Fruit fly (Drosophila melanogaster) whole organism, embryonic: ENCODE results near the gene CG43249.

Source experiments
- Ada2b ChIP-seq: fragments of 200-800 bp; sonication (Bioruptor generic); IDR thresholded peaks from 2 replicates; pipeline ENCODE4 v1.3.6; 2022; ENCODE audit warnings: missing biosample characterization, missing genetic modification characterization
- Antp ChIP-seq: fragments of 200-800 bp; sonication (Bioruptor generic); optimal IDR thresholded peaks from 3 replicates; lab custom pipeline; 2016; ENCODE audit warnings: missing biosample characterization, missing genetic modification characterization
- B-H2 ChIP-seq: fragments of 200-800 bp; sonication (Bioruptor generic); optimal IDR thresholded peaks from 2 replicates; lab custom pipeline; 2018; ENCODE audit warnings: missing biosample characterization, mild to moderate bottlenecking, missing genetic modification characterization
- CG12155 ChIP-seq: fragments of 200-800 bp; sonication (Bioruptor generic); optimal IDR thresholded peaks from 3 replicates; lab custom pipeline; 2016; ENCODE audit warnings: missing biosample characterization, missing genetic modification characterization
- CG12744 ChIP-seq: fragments of 200-800 bp; sonication (Bioruptor generic); optimal IDR thresholded peaks from 2 replicates; lab custom pipeline; 2016; ENCODE audit warnings: missing biosample characterization, missing genetic modification characterization
- CG13296 ChIP-seq: fragments of 200-800 bp; sonication (Bioruptor generic); optimal IDR thresholded peaks from 3 replicates; lab custom pipeline; 2018; ENCODE audit warnings: missing biosample characterization, mild to moderate bottlenecking, missing genetic modification characterization
- CG13775 ChIP-seq: fragments of 200-800 bp; sonication (Bioruptor generic); optimal IDR thresholded peaks from 3 replicates; lab custom pipeline; 2017; ENCODE audit warnings: missing biosample characterization, mild to moderate bottlenecking, missing genetic modification characterization
- CG14667 ChIP-seq: fragments of 200-800 bp; sonication (Bioruptor generic); IDR thresholded peaks from 2 replicates; pipeline ENCODE4 v1.3.6; 2022; ENCODE audit warnings: missing biosample characterization, missing genetic modification characterization
- CG1603 ChIP-seq: fragments of 200-800 bp; sonication (Bioruptor generic); optimal IDR thresholded peaks from 2 replicates; lab custom pipeline; 2019; ENCODE audit warnings: missing biosample characterization, mild to moderate bottlenecking, missing genetic modification characterization, moderate library complexity
- CG17912 ChIP-seq: fragments of 200-800 bp; sonication (Bioruptor generic); optimal IDR thresholded peaks from 2 replicates; lab custom pipeline; 2018; ENCODE audit warnings: missing biosample characterization, mild to moderate bottlenecking, missing genetic modification characterization
- CG18476 ChIP-seq: fragments of 200-800 bp; sonication (Bioruptor generic); optimal IDR thresholded peaks from 2 replicates; lab custom pipeline; 2016; ENCODE audit warnings: missing biosample characterization, mild to moderate bottlenecking, missing genetic modification characterization
- CG30020 ChIP-seq: fragments of 200-800 bp; optimal IDR thresholded peaks from 2 replicates; lab custom pipeline; 2019; ENCODE audit warnings: missing biosample characterization, mild to moderate bottlenecking, missing genetic modification characterization, moderate library complexity
- CG30431 ChIP-seq: fragments of 200-800 bp; sonication (Bioruptor generic); optimal IDR thresholded peaks from 2 replicates; lab custom pipeline; 2017; ENCODE audit warnings: missing biosample characterization, missing genetic modification characterization
- CG31224 ChIP-seq: fragments of 200-800 bp; sonication (Bioruptor generic); IDR thresholded peaks from 2 replicates; pipeline ENCODE4 v1.3.6; 2022; ENCODE audit warnings: missing biosample characterization, missing genetic modification characterization
- CG3281 ChIP-seq: fragments of 200-800 bp; sonication (Bioruptor generic); optimal IDR thresholded peaks from 3 replicates; lab custom pipeline; 2017; ENCODE audit warnings: missing biosample characterization, mild to moderate bottlenecking, missing genetic modification characterization
- CG34422 ChIP-seq: fragments of 200-800 bp; sonication (Bioruptor generic); IDR thresholded peaks from 3 replicates; pipeline ENCODE4 v1.3.6; 2022; ENCODE audit warnings: missing biosample characterization, missing genetic modification characterization
- CG4730 ChIP-seq: fragments of 200-800 bp; sonication (Bioruptor generic); IDR thresholded peaks from 2 replicates; pipeline ENCODE4 v1.3.6; 2022; ENCODE audit warnings: missing biosample characterization, missing genetic modification characterization
- CG5180 ChIP-seq: fragments of 200-800 bp; sonication (Bioruptor generic); optimal IDR thresholded peaks from 3 replicates; lab custom pipeline; 2017; ENCODE audit warnings: missing biosample characterization, missing genetic modification characterization, mild to moderate bottlenecking, moderate library complexity, missing genetic modification reagents
- CG6689 ChIP-seq: fragments of 200-800 bp; sonication (Bioruptor generic); IDR thresholded peaks from 2 replicates; pipeline ENCODE4 v1.3.6; 2022; ENCODE audit warnings: missing biosample characterization, missing genetic modification characterization
- CG7556 ChIP-seq: fragments of 200-800 bp; sonication (Bioruptor generic); optimal IDR thresholded peaks from 2 replicates; lab custom pipeline; 2017; ENCODE audit warnings: missing biosample characterization, mild to moderate bottlenecking, missing genetic modification characterization
- CG9932 ChIP-seq: fragments of 200-800 bp; sonication (Bioruptor generic); IDR thresholded peaks from 2 replicates; pipeline ENCODE4 v1.3.6; 2022; ENCODE audit warnings: missing biosample characterization, missing genetic modification characterization
- CkIIα-i1 ChIP-seq: fragments of 200-800 bp; sonication (Bioruptor generic); IDR thresholded peaks from 2 replicates; pipeline ENCODE4 v1.3.6; 2022; ENCODE audit warnings: missing biosample characterization, missing genetic modification characterization
- Dad ChIP-seq: fragments of 200-800 bp; sonication (Bioruptor generic); optimal IDR thresholded peaks from 3 replicates; lab custom pipeline; 2016; ENCODE audit warnings: missing biosample characterization, missing genetic modification characterization
- Dfd ChIP-seq, 2 experiments: fragments of >200 bp; optimal IDR thresholded peaks; 2 replicates each; lab custom pipeline; 2017; ENCODE audit warnings: missing biosample characterization in 2 of 2, missing genetic modification characterization in 2 of 2
- Ets65A ChIP-seq: fragments of 200-800 bp; sonication (Bioruptor generic); peaks from one replicate; lab custom pipeline; 2016; ENCODE audit warnings: missing biosample characterization, missing genetic modification characterization
- Hr51 ChIP-seq, 2 experiments: fragments of 200-800 bp; sonication (Bioruptor generic); optimal IDR thresholded peaks; 2 replicates in 1 of 2; 3 replicates in 1 of 2; lab custom pipeline; 2016 to 2018; ENCODE audit warnings: missing biosample characterization in 2 of 2, missing genetic modification characterization in 2 of 2, mild to moderate bottlenecking in 1 of 2, moderate library complexity in 1 of 2
- Kr ChIP-seq: fragments of 200-800 bp; sonication (Bioruptor generic); optimal IDR thresholded peaks from 2 replicates; lab custom pipeline; 2017; ENCODE audit warnings: missing biosample characterization, mild to moderate bottlenecking, missing genetic modification characterization
- Mrtf ChIP-seq: fragments of 200-800 bp; sonication (Bioruptor generic); IDR thresholded peaks from 3 replicates; pipeline ENCODE4 v1.3.6; 2022; ENCODE audit warnings: missing biosample characterization, missing genetic modification characterization
- Myb ChIP-seq: fragments of 200-800 bp; sonication (Bioruptor generic); optimal IDR thresholded peaks from 2 replicates; lab custom pipeline; 2016; ENCODE audit warnings: missing biosample characterization, missing genetic modification characterization
- Neu2 ChIP-seq: fragments of 200-800 bp; sonication (Bioruptor generic); optimal IDR thresholded peaks from 3 replicates; lab custom pipeline; 2016; ENCODE audit warnings: missing biosample characterization, missing genetic modification characterization, borderline replicate concordance
- Oaz ChIP-seq: fragments of 200-800 bp; sonication (Bioruptor generic); IDR thresholded peaks from 2 replicates; pipeline ENCODE4 v1.3.6; 2022; ENCODE audit warnings: missing biosample characterization, missing genetic modification characterization
- Sin3A ChIP-seq: fragments of >200 bp; optimal IDR thresholded peaks from 2 replicates; lab custom pipeline; 2018
- ab ChIP-seq: fragments of 200-800 bp; sonication (Bioruptor generic); optimal IDR thresholded peaks from 2 replicates; lab custom pipeline; 2016; ENCODE audit warnings: missing biosample characterization, missing genetic modification characterization
- bbx ChIP-seq: fragments of 200-800 bp; sonication (Bioruptor generic); IDR thresholded peaks from 2 replicates; pipeline ENCODE4 v1.3.6; 2022; ENCODE audit warnings: missing biosample characterization, missing genetic modification characterization; ENCODE audit not compliant: partially characterized antibody
- bigmax ChIP-seq: fragments of 200-800 bp; sonication (Bioruptor generic); optimal IDR thresholded peaks from 2 replicates; lab custom pipeline; 2018; ENCODE audit warnings: missing biosample characterization, mild to moderate bottlenecking, missing genetic modification characterization
- croc ChIP-seq: fragments of 200-800 bp; sonication (Bioruptor generic); conservative IDR thresholded peaks from 3 replicates; pipeline ENCODE4 v1.3.6; 2022; ENCODE audit warnings: missing biosample characterization, missing genetic modification characterization
- cwo ChIP-seq: fragments of 200-800 bp; sonication (Bioruptor generic); optimal IDR thresholded peaks from 3 replicates; lab custom pipeline; 2017; ENCODE audit warnings: missing biosample characterization, missing genetic modification characterization, mild to moderate bottlenecking, moderate library complexity, missing genetic modification reagents
- dati ChIP-seq: fragments of 200-800 bp; sonication (Bioruptor generic); IDR thresholded peaks from 2 replicates; pipeline ENCODE4 v1.3.6; 2022; ENCODE audit warnings: missing biosample characterization, missing genetic modification characterization
- dmrt99B ChIP-seq: fragments of 200-800 bp; sonication (Bioruptor generic); optimal IDR thresholded peaks from 2 replicates; lab custom pipeline; 2018; ENCODE audit warnings: missing biosample characterization, mild to moderate bottlenecking, missing genetic modification characterization, moderate library complexity
- dysf ChIP-seq: fragments of 200-800 bp; sonication (Bioruptor generic); IDR thresholded peaks from 3 replicates; pipeline ENCODE4 v1.3.6; 2022; ENCODE audit warnings: missing biosample characterization, missing genetic modification characterization
- en ChIP-seq: fragments of 200-800 bp; sonication (Bioruptor generic); optimal IDR thresholded peaks from 2 replicates; lab custom pipeline; 2016; ENCODE audit warnings: missing biosample characterization, missing genetic modification characterization
- jumu ChIP-seq: fragments of 200-800 bp; sonication (Bioruptor generic); optimal IDR thresholded peaks from 3 replicates; lab custom pipeline; 2016; ENCODE audit warnings: missing biosample characterization, missing genetic modification characterization
- mam ChIP-seq: fragments of 200-800 bp; sonication (Bioruptor generic); optimal IDR thresholded peaks from 3 replicates; lab custom pipeline; 2016; ENCODE audit warnings: missing biosample characterization, missing genetic modification characterization
- mirr ChIP-seq: fragments of 200-800 bp; sonication (Bioruptor generic); optimal IDR thresholded peaks from 3 replicates; lab custom pipeline; 2018; ENCODE audit warnings: missing biosample characterization, mild to moderate bottlenecking, missing genetic modification characterization
- nau ChIP-seq: fragments of 200-800 bp; sonication (Bioruptor generic); optimal IDR thresholded peaks from 3 replicates; lab custom pipeline; 2017; ENCODE audit warnings: missing biosample characterization, mild to moderate bottlenecking, missing genetic modification characterization, missing genetic modification reagents
- pan ChIP-seq, 4 experiments: fragments of >200 bp in 3 of 4; fragments of 200-800 bp in 1 of 4; sonication (Bioruptor generic) in 1 of 4; optimal IDR thresholded peaks in 3 of 4; IDR thresholded peaks in 1 of 4; 2 replicates each; pipeline versions ENCODE4 v1.3.6 to Lab custom; 2017 to 2022; ENCODE audit warnings: missing biosample characterization in 2 of 4, missing genetic modification characterization in 2 of 4, mixed read lengths in 1 of 4
- pfk ChIP-seq: fragments of 200-800 bp; sonication (Bioruptor generic); optimal IDR thresholded peaks from 2 replicates; lab custom pipeline; 2018; ENCODE audit warnings: missing biosample characterization, mild to moderate bottlenecking, missing genetic modification characterization, moderate library complexity
- tin ChIP-seq: fragments of 200-800 bp; sonication (Bioruptor generic); optimal IDR thresholded peaks from 3 replicates; lab custom pipeline; 2016; ENCODE audit warnings: missing biosample characterization, missing genetic modification characterization
- twi ChIP-seq: fragments of 200-800 bp; optimal IDR thresholded peaks from 2 replicates; lab custom pipeline; 2019; ENCODE audit warnings: missing biosample characterization, mild to moderate bottlenecking, missing genetic modification characterization, moderate library complexity
- unc-4 ChIP-seq: fragments of 200-800 bp; sonication (Bioruptor generic); IDR thresholded peaks from 2 replicates; pipeline ENCODE4 v1.3.6; 2022; ENCODE audit warnings: missing biosample characterization, missing genetic modification characterization; ENCODE audit not compliant: partially characterized antibody

The CG43249 gene

dm6 chr3L:16328207-16328891, 24.3 kb downstream of the CG43249 start, which contains the start of gene CG13058 (continued):
- TF ChIP-seq Hr51 (GFP tag; optimal IDR thresholded peaks at IDR 0.05; lab: Kevin White, UChicago) (peak in 1 of 2 experiments; percentile 86), nau (GFP tag; lab: Kevin White, UChicago) (peak; percentile 56), Mrtf (GFP tag; lab: Robert Waterston, UW) (no peak), CG18476 (GFP tag; lab: Kevin White, UChicago) (peak; percentile 14), CG4730 (no peak; the same call in 1 of the 2 replicates), dati (no peak), Kr (GFP tag; lab: Kevin White, UChicago) (no peak), Ada2b (GFP tag; lab: Robert Waterston, UW) (peak; percentile 90), unc-4 (GFP tag; lab: Robert Waterston, UW) (no peak), pfk (no peak), CG13775 (peak; percentile 36), Dad (GFP tag; lab: Kevin White, UChicago) (no peak), CG1603 (tag; lab: Kevin White, UChicago) (peak; percentile 28), twi (tag; lab: Kevin White, UChicago) (no peak), ab (GFP tag; lab: Kevin White, UChicago) (no peak), CG12744 (GFP tag; lab: Kevin White, UChicago) (no peak), cwo (GFP tag; lab: Kevin White, UChicago) (peak; percentile 38), dysf (peak; percentile 66), Oaz (peak; percentile 66), CG12155 (GFP tag; lab: Kevin White, UChicago) (peak; percentile 29), en (no peak), CG5180 (GFP tag; lab: Kevin White, UChicago) (peak; percentile 57), CG7556 (GFP tag; lab: Kevin White, UChicago) (peak; percentile 69), CG14667 (0 out of 2 replicates have a peak, but pooled peaks have one; percentile 22), bigmax (GFP tag; lab: Kevin White, UChicago) (no peak), CG13296 (GFP tag; lab: Kevin White, UChicago) (peak; percentile 72), dmrt99B (peak; percentile 77), CG17912 (no peak), B-H2 (GFP tag; lab: Kevin White, UChicago) (no peak), CG34422 (GFP tag; lab: Robert Waterston, UW) (0 out of 3 replicates have a peak, but pooled peaks have one; percentile 10), mam (GFP tag; lab: Kevin White, UChicago) (no peak), mirr (no peak), bbx (GFP tag; lab: Robert Waterston, UW) (no peak), CG9932 (GFP tag; lab: Robert Waterston, UW) (peak; percentile 77), CG30020 (tag; lab: Kevin White, UChicago) (no peak), CG31224 (GFP tag; lab: Robert Waterston, UW) (no peak), Dfd (GFP tag; optimal IDR thresholded peaks at IDR 0.05; lab: Kevin White, UChicago) (no peak), CkIIα-i1 (GFP tag; lab: Robert Waterston, UW) (no peak), tin (GFP tag; lab: Kevin White, UChicago) (peak; percentile 25), CG30431 (peak; percentile 27), pan (optimal IDR thresholded peaks at IDR 0.05; lab: Kevin White, UChicago) (no peak), pan (GFP tag; optimal IDR thresholded peaks at IDR 0.05 in 1 of 2, IDR thresholded peaks at IDR 0.05 in 1 of 2) (no peak), CG6689 (peak; percentile 40; the same call in 1 of the 2 replicates), Ets65A (GFP tag; lab: Kevin White, UChicago) (peak; percentile 45), CG3281 (GFP tag; lab: Kevin White, UChicago) (peak; percentile 43), Myb (GFP tag; lab: Kevin White, UChicago) (peak; percentile 16), jumu (GFP tag; lab: Kevin White, UChicago) (no peak), Neu2 (no peak), croc (GFP tag; lab: Robert Waterston, UW) (no peak), Antp (GFP tag; lab: Kevin White, UChicago) (no peak), Sin3A (lab: Kevin White, UChicago) (no peak)
